Fruit fly (Drosophila melanogaster) whole organism, embryonic: ENCODE results near the gene Hasp.

Experiments
- Aef1 ChIP-seq: fragments of 200-800 bp; sonication (Bioruptor generic); IDR thresholded peaks from 3 replicates; pipeline ENCODE4 v1.3.6; 2022; ENCODE audit warnings: missing biosample characterization, missing genetic modification characterization
- Antp ChIP-seq: fragments of 200-800 bp; sonication (Bioruptor generic); optimal IDR thresholded peaks from 3 replicates; lab custom pipeline; 2016; ENCODE audit warnings: missing biosample characterization, missing genetic modification characterization
- Atf3 ChIP-seq: fragments of 200-800 bp; sonication (Bioruptor generic); optimal IDR thresholded peaks from 3 replicates; lab custom pipeline; 2016; ENCODE audit warnings: missing biosample characterization, missing genetic modification characterization
- CG11723 ChIP-seq: fragments of 200-800 bp; sonication (Bioruptor generic); optimal IDR thresholded peaks from 2 replicates; lab custom pipeline; 2017; ENCODE audit warnings: missing biosample characterization, mild to moderate bottlenecking, missing genetic modification characterization
- CG12299 ChIP-seq: fragments of 200-800 bp; sonication (Bioruptor generic); optimal IDR thresholded peaks from 2 replicates; lab custom pipeline; 2018; ENCODE audit warnings: missing biosample characterization, mild to moderate bottlenecking, missing genetic modification characterization
- CG12391 ChIP-seq: fragments of 200-800 bp; sonication (Bioruptor generic); optimal IDR thresholded peaks from 3 replicates; lab custom pipeline; 2018; ENCODE audit warnings: missing biosample characterization, mild to moderate bottlenecking, missing genetic modification characterization, moderate library complexity
- CG14710 ChIP-seq: fragments of 200-800 bp; sonication (Bioruptor generic); optimal IDR thresholded peaks from 3 replicates; lab custom pipeline; 2019; ENCODE audit warnings: missing biosample characterization, mild to moderate bottlenecking, missing genetic modification characterization, moderate library complexity
- CG17802 ChIP-seq: fragments of 200-800 bp; sonication (Bioruptor generic); optimal IDR thresholded peaks from 2 replicates; lab custom pipeline; 2018; ENCODE audit warnings: missing biosample characterization, mild to moderate bottlenecking, missing genetic modification characterization, moderate library complexity
- CG17912 ChIP-seq: fragments of 200-800 bp; sonication (Bioruptor generic); optimal IDR thresholded peaks from 2 replicates; lab custom pipeline; 2018; ENCODE audit warnings: missing biosample characterization, mild to moderate bottlenecking, missing genetic modification characterization
- CG3065 ChIP-seq: fragments of 200-800 bp; sonication (Bioruptor generic); optimal IDR thresholded peaks from 2 replicates; lab custom pipeline; 2016; ENCODE audit warnings: missing biosample characterization, missing genetic modification characterization
- CG3163 ChIP-seq: fragments of 200-800 bp; sonication (Bioruptor generic); optimal IDR thresholded peaks from 3 replicates; lab custom pipeline; 2016; ENCODE audit warnings: missing biosample characterization, missing genetic modification characterization
- CG3281 ChIP-seq: fragments of 200-800 bp; sonication (Bioruptor generic); optimal IDR thresholded peaks from 3 replicates; lab custom pipeline; 2017; ENCODE audit warnings: missing biosample characterization, mild to moderate bottlenecking, missing genetic modification characterization
- CG43689 ChIP-seq: fragments of 200-800 bp; sonication (Bioruptor generic); IDR thresholded peaks from 2 replicates; pipeline ENCODE4 v1.3.6; 2022; ENCODE audit warnings: missing biosample characterization, missing genetic modification characterization
- CG6854 ChIP-seq: fragments of 200-800 bp; sonication (Bioruptor generic); optimal IDR thresholded peaks from 3 replicates; lab custom pipeline; 2017; ENCODE audit warnings: missing biosample characterization, mild to moderate bottlenecking, missing genetic modification characterization
- CG7745 ChIP-seq: fragments of 200-800 bp; sonication (Bioruptor generic); optimal IDR thresholded peaks from 2 replicates; lab custom pipeline; 2018; ENCODE audit warnings: missing biosample characterization, mild to moderate bottlenecking, missing genetic modification characterization, moderate library complexity
- CG7786 ChIP-seq: fragments of 200-800 bp; sonication (Bioruptor generic); optimal IDR thresholded peaks from 2 replicates; lab custom pipeline; 2016; ENCODE audit warnings: missing biosample characterization, missing genetic modification characterization
- CG8388 ChIP-seq: fragments of 200-800 bp; sonication (Bioruptor generic); optimal IDR thresholded peaks from 2 replicates; lab custom pipeline; 2019; ENCODE audit warnings: missing biosample characterization, mild to moderate bottlenecking, missing genetic modification characterization, moderate library complexity
- Dip2 ChIP-seq: fragments of 200-800 bp; sonication (Bioruptor generic); IDR thresholded peaks from 2 replicates; pipeline ENCODE4 v1.3.6; 2022; ENCODE audit warnings: missing biosample characterization, missing genetic modification characterization
- Fer1 ChIP-seq: fragments of 200-800 bp; sonication (Bioruptor generic); optimal IDR thresholded peaks from 2 replicates; lab custom pipeline; 2017; ENCODE audit warnings: missing biosample characterization, mild to moderate bottlenecking, missing genetic modification characterization
- Hsf ChIP-seq: fragments of 200-800 bp; sonication (Bioruptor generic); optimal IDR thresholded peaks from 3 replicates; lab custom pipeline; 2016; ENCODE audit warnings: missing biosample characterization, missing genetic modification characterization
- NC2β ChIP-seq: fragments of 200-800 bp; sonication (Bioruptor generic); optimal IDR thresholded peaks from 2 replicates; lab custom pipeline; 2016; ENCODE audit warnings: missing biosample characterization, missing genetic modification characterization
- Sox100B ChIP-seq: fragments of 200-800 bp; sonication (Bioruptor generic); optimal IDR thresholded peaks from 3 replicates; lab custom pipeline; 2018; ENCODE audit warnings: missing biosample characterization, mild to moderate bottlenecking, missing genetic modification characterization
- Sry-β ChIP-seq: fragments of 200-800 bp; sonication (Bioruptor generic); optimal IDR thresholded peaks from 2 replicates; lab custom pipeline; 2018; ENCODE audit warnings: missing biosample characterization, mild to moderate bottlenecking, missing genetic modification characterization, moderate library complexity
- Vsx1 ChIP-seq: fragments of 200-800 bp; sonication (Bioruptor generic); optimal IDR thresholded peaks from 2 replicates; lab custom pipeline; 2017; ENCODE audit warnings: missing biosample characterization, mild to moderate bottlenecking, missing genetic modification characterization, missing genetic modification reagents
- ac ChIP-seq: fragments of 200-800 bp; sonication (Bioruptor generic); optimal IDR thresholded peaks from 3 replicates; lab custom pipeline; 2017; ENCODE audit warnings: missing biosample characterization, mild to moderate bottlenecking, missing genetic modification characterization
- ara ChIP-seq: fragments of 200-800 bp; sonication (Bioruptor generic); IDR thresholded peaks from 2 replicates; pipeline ENCODE4 v1.3.6; 2022; ENCODE audit warnings: missing biosample characterization, missing genetic modification characterization
- caup ChIP-seq: fragments of 200-800 bp; sonication (Bioruptor generic); optimal IDR thresholded peaks from 3 replicates; lab custom pipeline; 2017; ENCODE audit warnings: missing biosample characterization, mild to moderate bottlenecking, missing genetic modification characterization, moderate library complexity; ENCODE audit not compliant: severe bottlenecking
- danr ChIP-seq: fragments of 200-800 bp; sonication (Bioruptor generic); IDR thresholded peaks from 2 replicates; pipeline ENCODE4 v1.3.6; 2022; ENCODE audit warnings: missing biosample characterization, missing genetic modification characterization
- disco-r ChIP-seq: fragments of 200-800 bp; sonication (Bioruptor generic); optimal IDR thresholded peaks from 2 replicates; lab custom pipeline; 2016; ENCODE audit warnings: missing biosample characterization, missing genetic modification characterization
- dmrt99B ChIP-seq: fragments of 200-800 bp; sonication (Bioruptor generic); optimal IDR thresholded peaks from 2 replicates; lab custom pipeline; 2018; ENCODE audit warnings: missing biosample characterization, mild to moderate bottlenecking, missing genetic modification characterization, moderate library complexity
- eyg ChIP-seq: fragments of 200-800 bp; sonication (Bioruptor generic); optimal IDR thresholded peaks from 3 replicates; lab custom pipeline; 2016; ENCODE audit warnings: missing biosample characterization, missing genetic modification characterization
- ind ChIP-seq: fragments of 200-800 bp; sonication (Bioruptor generic); optimal IDR thresholded peaks from 3 replicates; lab custom pipeline; 2016; ENCODE audit warnings: missing biosample characterization, missing genetic modification characterization
- lmd ChIP-seq: fragments of 200-800 bp; sonication (Bioruptor generic); IDR thresholded peaks from 2 replicates; pipeline ENCODE4 v1.3.6; 2022; ENCODE audit warnings: missing biosample characterization, missing genetic modification characterization
- luna ChIP-seq: fragments of 200-800 bp; sonication (Bioruptor generic); optimal IDR thresholded peaks from 2 replicates; lab custom pipeline; 2016; ENCODE audit warnings: missing biosample characterization, missing genetic modification characterization
- nau ChIP-seq: fragments of 200-800 bp; sonication (Bioruptor generic); optimal IDR thresholded peaks from 3 replicates; lab custom pipeline; 2017; ENCODE audit warnings: missing biosample characterization, mild to moderate bottlenecking, missing genetic modification characterization, missing genetic modification reagents
- nmo ChIP-seq: fragments of 200-800 bp; sonication (Bioruptor generic); optimal IDR thresholded peaks from 2 replicates; lab custom pipeline; 2018; ENCODE audit warnings: missing biosample characterization, mild to moderate bottlenecking, missing genetic modification characterization, moderate library complexity
- org-1 ChIP-seq: fragments of 200-800 bp; sonication (Bioruptor generic); optimal IDR thresholded peaks from 2 replicates; lab custom pipeline; 2017; ENCODE audit warnings: missing biosample characterization, missing genetic modification characterization
- pan ChIP-seq, 4 experiments: fragments of >200 bp in 3 of 4; fragments of 200-800 bp in 1 of 4; sonication (Bioruptor generic) in 1 of 4; optimal IDR thresholded peaks in 3 of 4; IDR thresholded peaks in 1 of 4; 2 replicates each; pipeline versions ENCODE4 v1.3.6 to Lab custom; 2017 to 2022; ENCODE audit warnings: missing biosample characterization in 2 of 4, missing genetic modification characterization in 2 of 4, mixed read lengths in 1 of 4
- seq ChIP-seq: fragments of 200-800 bp; sonication (Bioruptor generic); IDR thresholded peaks from 2 replicates; pipeline ENCODE4 v1.3.6; 2022; ENCODE audit warnings: missing biosample characterization, missing genetic modification characterization
- sob ChIP-seq: fragments of 200-800 bp; sonication (Bioruptor generic); IDR thresholded peaks from 2 replicates; pipeline ENCODE4 v1.3.6; 2022; ENCODE audit warnings: missing biosample characterization, missing genetic modification characterization
- sug ChIP-seq: fragments of 200-800 bp; optimal IDR thresholded peaks from 2 replicates; lab custom pipeline; 2019; ENCODE audit warnings: missing biosample characterization, mild to moderate bottlenecking, missing genetic modification characterization, moderate library complexity
- tgo ChIP-seq: fragments of 200-800 bp; sonication (Bioruptor generic); IDR thresholded peaks from 3 replicates; pipeline ENCODE4 v1.3.6; 2022; ENCODE audit warnings: missing biosample characterization, missing genetic modification characterization
- tio ChIP-seq: fragments of 200-800 bp; sonication (Bioruptor generic); optimal IDR thresholded peaks from 2 replicates; lab custom pipeline; 2017; ENCODE audit warnings: missing biosample characterization, missing genetic modification characterization, inconsistent platforms
- tx ChIP-seq: fragments of 200-800 bp; sonication (Bioruptor generic); optimal IDR thresholded peaks from 2 replicates; lab custom pipeline; 2016; ENCODE audit warnings: missing biosample characterization, missing genetic modification characterization
- unpg ChIP-seq: fragments of 200-800 bp; sonication (Bioruptor generic); optimal IDR thresholded peaks from 3 replicates; lab custom pipeline; 2018; ENCODE audit warnings: missing biosample characterization, mild to moderate bottlenecking, missing genetic modification characterization, moderate library complexity
- vnd ChIP-seq: fragments of 200-800 bp; sonication (Bioruptor generic); IDR thresholded peaks from 3 replicates; pipeline ENCODE4 v1.3.6; 2022; ENCODE audit warnings: missing biosample characterization, missing genetic modification characterization; ENCODE audit not compliant: partially characterized antibody
- wdn ChIP-seq: fragments of 200-800 bp; sonication (Bioruptor generic); IDR thresholded peaks from 2 replicates; pipeline ENCODE4 v1.3.6; 2022; ENCODE audit warnings: missing biosample characterization, missing genetic modification characterization
- zen2 ChIP-seq: fragments of 200-800 bp; sonication (Bioruptor generic); IDR thresholded peaks from 3 replicates; pipeline ENCODE4 v1.3.6; 2022; ENCODE audit warnings: missing biosample characterization, missing genetic modification characterization; ENCODE audit not compliant: partially characterized antibody

Hasp gene

dm6 chr2L:19546869-19547710, 30.1 kb upstream of the Hasp start, which contains the start of gene CG10337 (continued):
- TF ChIP-seq Dip2 (GFP tag; lab: Robert Waterston, UW) (no peak), wdn (GFP tag; lab: Robert Waterston, UW) (0 out of 2 replicates have a peak, but pooled peaks have one; percentile 39), seq (GFP tag; lab: Robert Waterston, UW) (no peak), Antp (GFP tag; lab: Kevin White, UChicago) (no peak), caup (peak; percentile 53), dmrt99B (tag; lab: Kevin White, UChicago) (peak; percentile 33), tgo (GFP tag; lab: Robert Waterston, UW) (no peak), Aef1 (0 out of 3 replicates have a peak, but pooled peaks have one; percentile 25), nmo (GFP tag; lab: Kevin White, UChicago) (peak; percentile 8), sug (peak; percentile 79), tio (GFP tag; lab: Kevin White, UChicago) (no peak), CG17802 (tag; lab: Kevin White, UChicago) (no peak), lmd (GFP tag; lab: Robert Waterston, UW) (peak; percentile 11; the same call in 1 of the 2 replicates), vnd (GFP tag; lab: Robert Waterston, UW) (no peak), ind (GFP tag; lab: Kevin White, UChicago) (no peak), disco-r (GFP tag; lab: Kevin White, UChicago) (peak; percentile 10), CG8388 (GFP tag; lab: Kevin White, UChicago) (peak; percentile 6), sob (GFP tag; lab: Robert Waterston, UW) (0 out of 2 replicates have a peak, but pooled peaks have one; percentile 32), CG7745 (tag; lab: Kevin White, UChicago) (no peak), unpg (peak; percentile 55), CG3065 (GFP tag; lab: Kevin White, UChicago) (no peak), pan (optimal IDR thresholded peaks at IDR 0.05; lab: Kevin White, UChicago) (no peak), pan (GFP tag; optimal IDR thresholded peaks at IDR 0.05 in 1 of 2, IDR thresholded peaks at IDR 0.05 in 1 of 2) (peak in 1 of 2 experiments; percentile 36), nau (GFP tag; lab: Kevin White, UChicago) (peak; percentile 61), NC2β (no peak), CG3281 (GFP tag; lab: Kevin White, UChicago) (peak; percentile 80), Hsf (GFP tag; lab: Kevin White, UChicago) (peak; percentile 16), Atf3 (GFP tag; lab: Kevin White, UChicago) (no peak), CG43689 (GFP tag; lab: Robert Waterston, UW) (no peak), CG3163 (GFP tag; lab: Kevin White, UChicago) (no peak), CG14710 (peak; percentile 25), eyg (GFP tag; lab: Kevin White, UChicago) (no peak), Vsx1 (GFP tag; lab: Kevin White, UChicago) (peak; percentile 22), org-1 (GFP tag; lab: Kevin White, UChicago) (peak; percentile 72), Fer1 (peak; percentile 78), CG11723 (GFP tag; lab: Kevin White, UChicago) (peak; percentile 12), danr (GFP tag; lab: Robert Waterston, UW) (no peak), Sry-β (GFP tag; lab: Kevin White, UChicago) (no peak), zen2 (GFP tag; lab: Robert Waterston, UW) (no peak), Sox100B (GFP tag; lab: Kevin White, UChicago) (peak; percentile 54), CG12391 (tag; lab: Kevin White, UChicago) (peak; percentile 54), CG17912 (no peak), CG6854 (GFP tag; lab: Kevin White, UChicago) (peak; percentile 64), luna (GFP tag; lab: Kevin White, UChicago) (no peak), ara (peak; percentile 48), tx (GFP tag; lab: Kevin White, UChicago) (peak; percentile 39), CG7786 (peak; percentile 44), CG12299 (tag; lab: Kevin White, UChicago) (peak; percentile 57), ac (GFP tag; lab: Kevin White, UChicago) (no peak)
